Fruit fly (Drosophila melanogaster): ENCODE data around the gene arm.
A peak's percentile ranks its signal among the peaks of the same experiment; 100 is the strongest.

arm gene

DNA sequence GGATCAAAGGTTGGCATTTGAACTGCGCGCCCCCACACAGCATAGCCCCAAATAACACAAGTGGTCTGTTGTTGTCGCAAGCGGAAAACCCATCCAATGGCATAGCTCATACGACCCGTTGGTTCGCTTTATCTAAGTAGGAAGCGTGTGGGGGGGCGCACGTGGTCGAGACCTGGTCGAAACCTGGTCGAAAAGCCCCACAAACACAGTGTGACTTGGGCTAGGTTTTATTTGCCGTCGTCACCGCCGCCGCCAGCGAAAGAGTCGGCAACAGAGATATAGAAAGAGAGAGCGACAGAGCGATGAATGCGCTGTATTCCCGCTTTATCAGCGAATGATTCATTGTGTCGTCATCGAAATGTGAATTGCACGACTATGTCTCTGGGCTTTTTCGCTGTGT lies 57.6 kb downstream of the arm start:
- TF ChIP-seq Hr96 (GFP tag; optimal IDR thresholded peaks at IDR 0.05) = no peak
- peak; percentile 58 for TF ChIP-seq kay (GFP tag; ENCODE audit: borderline replicate concordance)
- TF ChIP-seq tj (GFP tag; optimal IDR thresholded peaks at IDR 0.05) = peak; percentile 89
- TF ChIP-seq CG7045 (GFP tag; optimal IDR thresholded peaks at IDR 0.05) = no peak
- peak; percentile 9 for TF ChIP-seq CG11617 (GFP tag; optimal IDR thresholded peaks at IDR 0.05)
- no peak for TF ChIP-seq CG1620 (GFP tag; optimal IDR thresholded peaks at IDR 0.05)
- no peak for TF ChIP-seq ovo (GFP tag; optimal IDR thresholded peaks at IDR 0.05)
- no peak for TF ChIP-seq Crg-1 (GFP tag; optimal IDR thresholded peaks at IDR 0.05)
- peak; percentile 47 for TF ChIP-seq bab1 (GFP tag; optimal IDR thresholded peaks at IDR 0.05)
- no peak for TF ChIP-seq CG7101 (tag; optimal IDR thresholded peaks at IDR 0.05)
- TF ChIP-seq Clk (GFP tag; optimal IDR thresholded peaks at IDR 0.05) = no peak
- no peak for TF ChIP-seq CG14711 (tag; optimal IDR thresholded peaks at IDR 0.05)
- peak; percentile 82 for TF ChIP-seq Mnt (GFP tag; optimal IDR thresholded peaks at IDR 0.05)
- TF ChIP-seq cnc (optimal IDR thresholded peaks at IDR 0.05) = peak; percentile 8 to 14
- TF ChIP-seq toe (GFP tag; optimal IDR thresholded peaks at IDR 0.05) = no peak
- no peak for TF ChIP-seq CG5204 (GFP tag; optimal IDR thresholded peaks at IDR 0.05)
- TF ChIP-seq pad (GFP tag; optimal IDR thresholded peaks at IDR 0.05) = no peak
- TF ChIP-seq CG12768 (GFP tag; optimal IDR thresholded peaks at IDR 0.05) = no peak
- TF ChIP-seq cic (GFP tag; optimal IDR thresholded peaks at IDR 0.05) = peak; percentile 48
- TF ChIP-seq CG33017 (tag; optimal IDR thresholded peaks at IDR 0.05) = no peak

All from whole organism, adult.